ENCODE assay signal across 3 worm cellular contexts in genomic region chrIII:11090870-11091386, ce11.
TF ChIP-seq lines count a peak whose summit lies in the region.

No protein-coding gene starts in this region.

TF ChIP-seq in whole organism, L1 larva, 84 proteins besides CTCF, POLR2A, EP300 and RAD21 (continued from another document):
- TF ChIP-seq egl-27 (tag; optimal IDR thresholded peaks at IDR 0.05; lab: Kevin White, UChicago) = no peak
- TF ChIP-seq lir-3 (tag; optimal IDR thresholded peaks at IDR 0.05; lab: Kevin White, UChicago; ENCODE audit: poor library complexity) = no peak
- TF ChIP-seq fos-1 (tag; optimal IDR thresholded peaks at IDR 0.05; lab: Kevin White, UChicago) = no peak
- TF ChIP-seq hlh-17 (GFP tag; optimal IDR thresholded peaks at IDR 0.05; lab: Kevin White, UChicago; ENCODE audit: borderline replicate concordance) = no peak
- TF ChIP-seq ceh-90 (tag; optimal IDR thresholded peaks at IDR 0.05; lab: Kevin White, UChicago) = no peak
- no peak for TF ChIP-seq tbx-2 (tag; optimal IDR thresholded peaks at IDR 0.05; lab: Kevin White, UChicago)
- no peak for TF ChIP-seq nhr-76 (tag; optimal IDR thresholded peaks at IDR 0.05; lab: Kevin White, UChicago)
- TF ChIP-seq elt-3 (tag; optimal IDR thresholded peaks at IDR 0.05; lab: Kevin White, UChicago) = no peak

TF ChIP-seq in whole organism, L4 larva, 104 proteins besides CTCF, POLR2A, EP300 and RAD21 (continued from another document):
- TF ChIP-seq dmd-9 (GFP tag; IDR thresholded peaks at IDR 0.05; lab: Robert Waterston, UW) = 0 out of 2 replicates have a peak, but pooled peaks have one; percentile 52
- TF ChIP-seq F26F4.8 (GFP tag; conservative IDR thresholded peaks at IDR 0.05; lab: Robert Waterston, UW) = 0 out of 2 replicates have a peak, but pooled peaks have one; percentile 39
- peak; percentile 29 for TF ChIP-seq dve-1 (tag; optimal IDR thresholded peaks at IDR 0.05; lab: Kevin White, UChicago; ENCODE audit: insufficient read depth)
- peak; percentile 88 for TF ChIP-seq F49E8.2 (tag; optimal IDR thresholded peaks at IDR 0.05; lab: Kevin White, UChicago; ENCODE audit: borderline replicate concordance)
- peak; percentile 64; the same call in 1 of the 2 replicates for TF ChIP-seq ZK337.2 (GFP tag; IDR thresholded peaks at IDR 0.05; lab: Robert Waterston, UW)
- TF ChIP-seq lir-3 (tag; optimal IDR thresholded peaks at IDR 0.05; lab: Kevin White, UChicago) = no peak
- TF ChIP-seq hmg-1.1 (GFP tag; IDR thresholded peaks at IDR 0.05; lab: Robert Waterston, UW) = 0 out of 2 replicates have a peak, but pooled peaks have one; percentile 29
- peak; percentile 82 for TF ChIP-seq set-16 (GFP tag; IDR thresholded peaks at IDR 0.05; lab: Robert Waterston, UW)
- peak; percentile 18 for TF ChIP-seq Y5F2A.4 (GFP tag; optimal IDR thresholded peaks at IDR 0.05; lab: Kevin White, UChicago)
- no peak for TF ChIP-seq tag-97 (GFP tag; IDR thresholded peaks at IDR 0.05; lab: Robert Waterston, UW)
- TF ChIP-seq hlh-11 (tag; optimal IDR thresholded peaks at IDR 0.05; lab: Kevin White, UChicago) = no peak
- peak; percentile 5 to 34 for TF ChIP-seq daf-16 (GFP tag; optimal IDR thresholded peaks at IDR 0.05; lab: Kevin White, UChicago)
- peak; percentile 44 for TF ChIP-seq daf-16 (tag; optimal IDR thresholded peaks at IDR 0.05; lab: Kevin White, UChicago)
- no peak for TF ChIP-seq ceh-32 (tag; optimal IDR thresholded peaks at IDR 0.05; lab: Kevin White, UChicago; ENCODE audit: poor library complexity)
- TF ChIP-seq snpc-1.2 (GFP tag; IDR thresholded peaks at IDR 0.05; lab: Robert Waterston, UW) = peak; percentile 70
- peak; percentile 13 for TF ChIP-seq mep-1 (tag; optimal IDR thresholded peaks at IDR 0.05; lab: Kevin White, UChicago)
- TF ChIP-seq attf-4 (tag; optimal IDR thresholded peaks at IDR 0.05; lab: Kevin White, UChicago) = no peak
- peak; percentile 29 for TF ChIP-seq mxl-3 (GFP tag; optimal IDR thresholded peaks at IDR 0.05; lab: Kevin White, UChicago)
- no peak for TF ChIP-seq zag-1 (tag; optimal IDR thresholded peaks at IDR 0.05; lab: Kevin White, UChicago)
- peak; percentile 78 for TF ChIP-seq lin-38 (GFP tag; IDR thresholded peaks at IDR 0.05; lab: Robert Waterston, UW)
- TF ChIP-seq ama-1 (optimal IDR thresholded peaks at IDR 0.05; lab: Kevin White, UChicago) = peak; percentile 96
- TF ChIP-seq ceh-44 (GFP tag; IDR thresholded peaks at IDR 0.05; lab: Robert Waterston, UW) = peak; percentile 57; the same call in 1 of the 2 replicates
- TF ChIP-seq sdz-12 (GFP tag; optimal IDR thresholded peaks at IDR 0.05; lab: Kevin White, UChicago) = peak; percentile 45
- TF ChIP-seq daf-8 (GFP tag; IDR thresholded peaks at IDR 0.05; lab: Robert Waterston, UW) = no peak
- peak; percentile 55; the same call in 1 of the 2 replicates for TF ChIP-seq vab-7 (GFP tag; IDR thresholded peaks at IDR 0.05; lab: Robert Waterston, UW)
- no peak for TF ChIP-seq T20F7.1 (GFP tag; optimal IDR thresholded peaks at IDR 0.05; lab: Kevin White, UChicago)
- TF ChIP-seq aha-1 (tag; lab: Kevin White, UChicago) = peak; percentile 75
- TF ChIP-seq nhr-48 (tag; optimal IDR thresholded peaks at IDR 0.05; lab: Kevin White, UChicago) = peak; percentile 4
- peak; percentile 66 for TF ChIP-seq F10B5.3 (tag; optimal IDR thresholded peaks at IDR 0.05; lab: Kevin White, UChicago)
- no peak for TF ChIP-seq zip-11 (GFP tag; IDR thresholded peaks at IDR 0.05; lab: Robert Waterston, UW)
- TF ChIP-seq lim-7 (GFP tag; IDR thresholded peaks at IDR 0.05; lab: Robert Waterston, UW) = peak; percentile 50; the same call in 1 of the 2 replicates
- TF ChIP-seq spr-1 (tag; optimal IDR thresholded peaks at IDR 0.05; lab: Kevin White, UChicago) = peak; percentile 44
- TF ChIP-seq ctbp-1 (GFP tag; IDR thresholded peaks at IDR 0.05; lab: Robert Waterston, UW) = peak; percentile 60; the same call in 1 of the 2 replicates
- TF ChIP-seq nhr-102 (tag; optimal IDR thresholded peaks at IDR 0.05; lab: Kevin White, UChicago) = peak; percentile 41
- no peak for TF ChIP-seq unc-130 (GFP tag; optimal IDR thresholded peaks at IDR 0.05; lab: Kevin White, UChicago)
- peak; percentile 66 for TF ChIP-seq mes-2 (tag; optimal IDR thresholded peaks at IDR 0.05; lab: Kevin White, UChicago; ENCODE audit: poor library complexity, severe bottlenecking)
- TF ChIP-seq zfp-2 (tag; optimal IDR thresholded peaks at IDR 0.05; lab: Kevin White, UChicago) = no peak
- peak; percentile 61; the same call in 1 of the 2 replicates for TF ChIP-seq nhr-42 (GFP tag; IDR thresholded peaks at IDR 0.05; lab: Robert Waterston, UW)
- TF ChIP-seq lin-29 (GFP tag; IDR thresholded peaks at IDR 0.05; lab: Robert Waterston, UW) = no peak
- no peak for TF ChIP-seq nhr-6 (tag; optimal IDR thresholded peaks at IDR 0.05; lab: Kevin White, UChicago)
- no peak for TF ChIP-seq duxl-1 (tag; optimal IDR thresholded peaks at IDR 0.05; lab: Kevin White, UChicago; ENCODE audit: poor library complexity)
- TF ChIP-seq nhr-41 (GFP tag; IDR thresholded peaks at IDR 0.05; lab: Robert Waterston, UW) = no peak
- peak; percentile 72 for TF ChIP-seq Y48G9A.11 (GFP tag; IDR thresholded peaks at IDR 0.05; lab: Robert Waterston, UW)
- peak; percentile 78 for TF ChIP-seq mdt-29 (GFP tag; IDR thresholded peaks at IDR 0.05; lab: Robert Waterston, UW)
- TF ChIP-seq Y75B8A.6 (GFP tag; IDR thresholded peaks at IDR 0.05; lab: Robert Waterston, UW) = 0 out of 2 replicates have a peak, but pooled peaks have one; percentile 49
- peak; percentile 81 for TF ChIP-seq egl-43 (GFP tag; IDR thresholded peaks at IDR 0.05; lab: Robert Waterston, UW)
- TF ChIP-seq Y105C5A.15 (GFP tag; IDR thresholded peaks at IDR 0.05; lab: Robert Waterston, UW) = no peak
- peak; percentile 21; the same call in 1 of the 2 replicates for TF ChIP-seq php-3 (GFP tag; IDR thresholded peaks at IDR 0.05; lab: Robert Waterston, UW)
- TF ChIP-seq lin-39 (tag; optimal IDR thresholded peaks at IDR 0.05; lab: Kevin White, UChicago) = no peak
- peak; percentile 74 for TF ChIP-seq snpc-4 (tag; optimal IDR thresholded peaks at IDR 0.05; lab: Kevin White, UChicago)

TF ChIP-seq in whole organism, young adult, 124 proteins besides CTCF, POLR2A, EP300 and RAD21 (continued from another document and continues in another):
- TF ChIP-seq unc-130 (GFP tag; optimal IDR thresholded peaks at IDR 0.05; lab: Kevin White, UChicago) = no peak
- peak; percentile 1 for TF ChIP-seq F57C9.4 (tag; optimal IDR thresholded peaks at IDR 0.05; lab: Kevin White, UChicago)
- TF ChIP-seq gei-17 (GFP tag; optimal IDR thresholded peaks at IDR 0.05; lab: Kevin White, UChicago) = no peak
- TF ChIP-seq ets-4 (GFP tag; optimal IDR thresholded peaks at IDR 0.05; lab: Kevin White, UChicago) = no peak
- TF ChIP-seq nfya-1 (tag; optimal IDR thresholded peaks at IDR 0.05; lab: Kevin White, UChicago; ENCODE audit: borderline replicate concordance, insufficient read depth) = no peak
- 0 out of 2 replicates have a peak, but pooled peaks have one; percentile 52 for TF ChIP-seq ceh-58 (GFP tag; IDR thresholded peaks at IDR 0.05; lab: Robert Waterston, UW)
- no peak for TF ChIP-seq sea-2 (GFP tag; IDR thresholded peaks at IDR 0.05; lab: Robert Waterston, UW)
- peak; percentile 31 for TF ChIP-seq sptf-2 (GFP tag; optimal IDR thresholded peaks at IDR 0.05; lab: Kevin White, UChicago)
- TF ChIP-seq efl-1 (GFP tag; optimal IDR thresholded peaks at IDR 0.05; lab: Kevin White, UChicago) = no peak
- TF ChIP-seq Y79H2A.3 (GFP tag; conservative IDR thresholded peaks at IDR 0.05; lab: Robert Waterston, UW) = no peak
- TF ChIP-seq ztf-25 (GFP tag; IDR thresholded peaks at IDR 0.05; lab: Robert Waterston, UW) = peak; percentile 5; the same call in 1 of the 2 replicates
- TF ChIP-seq hsf-1 (GFP tag; IDR thresholded peaks at IDR 0.05; lab: Robert Waterston, UW) = peak; percentile 88
- TF ChIP-seq dpl-1 (GFP tag; optimal IDR thresholded peaks at IDR 0.05; lab: Kevin White, UChicago) = no peak
- TF ChIP-seq T07F8.4 (tag; optimal IDR thresholded peaks at IDR 0.05; lab: Kevin White, UChicago) = no peak
- TF ChIP-seq ZK185.1 (tag; optimal IDR thresholded peaks at IDR 0.05; lab: Kevin White, UChicago; ENCODE audit: poor library complexity, severe bottlenecking) = peak; percentile 40
- TF ChIP-seq F22D6.2 (tag; optimal IDR thresholded peaks at IDR 0.05; lab: Kevin White, UChicago) = no peak
- TF ChIP-seq D2030.7 (GFP tag; IDR thresholded peaks at IDR 0.05; lab: Robert Waterston, UW) = peak; percentile 95
- TF ChIP-seq lin-54 (GFP tag; optimal IDR thresholded peaks at IDR 0.05; lab: Kevin White, UChicago) = peak; percentile 71
- TF ChIP-seq lsy-27 (tag; optimal IDR thresholded peaks at IDR 0.05; lab: Kevin White, UChicago; ENCODE audit: borderline replicate concordance, insufficient read depth) = no peak
- TF ChIP-seq ceh-100 (GFP tag; IDR thresholded peaks at IDR 0.05; lab: Robert Waterston, UW) = peak; percentile 89
- peak; percentile 61; the same call in 1 of the 2 replicates for TF ChIP-seq Y95B8A.8 (GFP tag; IDR thresholded peaks at IDR 0.05; lab: Robert Waterston, UW)
- peak; percentile 69 for TF ChIP-seq dox-1 (GFP tag; IDR thresholded peaks at IDR 0.05; lab: Robert Waterston, UW)
- TF ChIP-seq ztf-6 (GFP tag; IDR thresholded peaks at IDR 0.05; lab: Robert Waterston, UW) = no peak
- TF ChIP-seq snpc-1.1 (tag; optimal IDR thresholded peaks at IDR 0.05; lab: Kevin White, UChicago; ENCODE audit: insufficient read depth) = peak; percentile 98
- TF ChIP-seq akir-1 (GFP tag; optimal IDR thresholded peaks at IDR 0.05; lab: Kevin White, UChicago) = no peak
- no peak for TF ChIP-seq F23B12.7 (tag; optimal IDR thresholded peaks at IDR 0.05; lab: Kevin White, UChicago; ENCODE audit: insufficient read depth)
- peak; percentile 38; the same call in 1 of the 2 replicates for TF ChIP-seq lir-1 (GFP tag; conservative IDR thresholded peaks at IDR 0.05; lab: Robert Waterston, UW)
- TF ChIP-seq ceh-79 (tag; optimal IDR thresholded peaks at IDR 0.05; lab: Kevin White, UChicago) = peak; percentile 31
- TF ChIP-seq lag-1 (GFP tag; IDR thresholded peaks at IDR 0.05; lab: Robert Waterston, UW) = no peak
- peak in 1 of 3 experiments; percentile 12 for TF ChIP-seq lin-35 (GFP tag; optimal IDR thresholded peaks at IDR 0.05; lab: Kevin White, UChicago)
- no peak for TF ChIP-seq madf-10 (tag; optimal IDR thresholded peaks at IDR 0.05; lab: Kevin White, UChicago)
- no peak for TF ChIP-seq ztf-3 (GFP tag; optimal IDR thresholded peaks at IDR 0.05; lab: Kevin White, UChicago)
- TF ChIP-seq madf-3 (GFP tag; IDR thresholded peaks at IDR 0.05; lab: Robert Waterston, UW) = 0 out of 2 replicates have a peak, but pooled peaks have one; percentile 24
- TF ChIP-seq mes-4 (tag; optimal IDR thresholded peaks at IDR 0.05; lab: Kevin White, UChicago) = peak; percentile 73
- TF ChIP-seq B0336.3 (GFP tag; IDR thresholded peaks at IDR 0.05; lab: Robert Waterston, UW) = peak; percentile 75
- TF ChIP-seq C06A6.2 (GFP tag; conservative IDR thresholded peaks at IDR 0.05; lab: Robert Waterston, UW) = no peak
- peak; percentile 26 for TF ChIP-seq zim-3 (tag; optimal IDR thresholded peaks at IDR 0.05; lab: Kevin White, UChicago)
- peak; percentile 97 for TF ChIP-seq pbrm-1 (GFP tag; IDR thresholded peaks at IDR 0.05; lab: Robert Waterston, UW)
- peak; percentile 81 for TF ChIP-seq zfh-2 (GFP tag; conservative IDR thresholded peaks at IDR 0.05; lab: Robert Waterston, UW)
- TF ChIP-seq ztf-18 (tag; optimal IDR thresholded peaks at IDR 0.05; lab: Kevin White, UChicago) = no peak
- no peak for TF ChIP-seq Y56A3A.18 (GFP tag; IDR thresholded peaks at IDR 0.05; lab: Robert Waterston, UW)
- 0 out of 2 replicates have a peak, but pooled peaks have one; percentile 28 for TF ChIP-seq K11D2.4 (GFP tag; IDR thresholded peaks at IDR 0.05; lab: Robert Waterston, UW)
- no peak for TF ChIP-seq egl-18 (GFP tag; IDR thresholded peaks at IDR 0.05; lab: Robert Waterston, UW)
- no peak for TF ChIP-seq nhr-120 (GFP tag; IDR thresholded peaks at IDR 0.05; lab: Robert Waterston, UW)
- 0 out of 2 replicates have a peak, but pooled peaks have one; percentile 92 for TF ChIP-seq aptf-3 (GFP tag; IDR thresholded peaks at IDR 0.05; lab: Robert Waterston, UW)
- peak; percentile 88 for TF ChIP-seq ama-1 (optimal IDR thresholded peaks at IDR 0.05; lab: Kevin White, UChicago)
- TF ChIP-seq ama-1 (GFP tag; optimal IDR thresholded peaks at IDR 0.05; lab: Kevin White, UChicago) = no peak
- peak; percentile 53 for TF ChIP-seq fkh-3 (tag; optimal IDR thresholded peaks at IDR 0.05; lab: Kevin White, UChicago)
- TF ChIP-seq die-1 (tag; optimal IDR thresholded peaks at IDR 0.05; lab: Kevin White, UChicago) = peak; percentile 44
- 0 out of 2 replicates have a peak, but pooled peaks have one; percentile 7 for TF ChIP-seq F37B4.10 (GFP tag; IDR thresholded peaks at IDR 0.05; lab: Robert Waterston, UW)
- TF ChIP-seq F57A8.1 (GFP tag; optimal IDR thresholded peaks at IDR 0.05; lab: Kevin White, UChicago) = peak; percentile 5
- TF ChIP-seq attf-3 (GFP tag; conservative IDR thresholded peaks at IDR 0.05; lab: Robert Waterston, UW) = peak; percentile 32; the same call in 1 of the 2 replicates
- TF ChIP-seq ekl-4 (GFP tag; IDR thresholded peaks at IDR 0.05; lab: Robert Waterston, UW) = peak; percentile 80
- no peak for TF ChIP-seq bed-2 (GFP tag; IDR thresholded peaks at IDR 0.05; lab: Robert Waterston, UW)
- no peak for TF ChIP-seq hlh-26 (GFP tag; conservative IDR thresholded peaks at IDR 0.05; lab: Robert Waterston, UW)
- TF ChIP-seq egl-44 (GFP tag; IDR thresholded peaks at IDR 0.05; lab: Robert Waterston, UW) = peak; percentile 66; the same call in 1 of the 2 replicates
- TF ChIP-seq Y53G8AR.9 (GFP tag; conservative IDR thresholded peaks at IDR 0.05; lab: Robert Waterston, UW) = peak; percentile 86; the same call in 1 of the 2 replicates
- no peak for TF ChIP-seq nhr-179 (tag; optimal IDR thresholded peaks at IDR 0.05; lab: Kevin White, UChicago)
- TF ChIP-seq sdz-38 (tag; optimal IDR thresholded peaks at IDR 0.05; lab: Kevin White, UChicago) = no peak
- peak; percentile 55; the same call in 1 of the 2 replicates for TF ChIP-seq aptf-2 (GFP tag; conservative IDR thresholded peaks at IDR 0.05; lab: Robert Waterston, UW)
- TF ChIP-seq mxl-1 (tag; optimal IDR thresholded peaks at IDR 0.05; lab: Kevin White, UChicago) = no peak
- 0 out of 2 replicates have a peak, but pooled peaks have one; percentile 66 for TF ChIP-seq cebp-2 (GFP tag; IDR thresholded peaks at IDR 0.05; lab: Robert Waterston, UW)
- TF ChIP-seq B0261.1 (tag; optimal IDR thresholded peaks at IDR 0.05; lab: Kevin White, UChicago) = no peak
- peak; percentile 95 for TF ChIP-seq snpc-4 (GFP tag; optimal IDR thresholded peaks at IDR 0.05; lab: Kevin White, UChicago)
- TF ChIP-seq snpc-4 (tag; optimal IDR thresholded peaks at IDR 0.05; lab: Kevin White, UChicago) = peak; percentile 93 to 99 (median 96)
- no peak for TF ChIP-seq tbx-9 (tag; optimal IDR thresholded peaks at IDR 0.05; lab: Kevin White, UChicago; ENCODE audit: borderline replicate concordance)
- TF ChIP-seq egrh-3 (GFP tag; IDR thresholded peaks at IDR 0.05; lab: Robert Waterston, UW) = peak; percentile 61; the same call in 1 of the 2 replicates
- 0 out of 2 replicates have a peak, but pooled peaks have one; percentile 63 for TF ChIP-seq hmg-20 (GFP tag; IDR thresholded peaks at IDR 0.05; lab: Robert Waterston, UW)
- peak; percentile 0 for TF ChIP-seq nhr-90 (tag; optimal IDR thresholded peaks at IDR 0.05; lab: Kevin White, UChicago)
- no peak for TF ChIP-seq somi-1 (GFP tag; optimal IDR thresholded peaks at IDR 0.05; lab: Kevin White, UChicago)
- TF ChIP-seq bed-1 (GFP tag; IDR thresholded peaks at IDR 0.05; lab: Robert Waterston, UW) = 0 out of 2 replicates have a peak, but pooled peaks have one; percentile 73
- TF ChIP-seq athp-1 (tag; optimal IDR thresholded peaks at IDR 0.05; lab: Kevin White, UChicago) = peak; percentile 77
- peak; percentile 97 for TF ChIP-seq snpc-3.4 (tag; optimal IDR thresholded peaks at IDR 0.05; lab: Kevin White, UChicago)
- peak; percentile 74 for TF ChIP-seq dpff-1 (tag; optimal IDR thresholded peaks at IDR 0.05; lab: Kevin White, UChicago)
- no peak for TF ChIP-seq hlh-12 (tag; optimal IDR thresholded peaks at IDR 0.05; lab: Kevin White, UChicago)
